Worm (Caenorhabditis elegans): ENCODE results near the gene cutl-1.

Gene cutl-1

DNA sequence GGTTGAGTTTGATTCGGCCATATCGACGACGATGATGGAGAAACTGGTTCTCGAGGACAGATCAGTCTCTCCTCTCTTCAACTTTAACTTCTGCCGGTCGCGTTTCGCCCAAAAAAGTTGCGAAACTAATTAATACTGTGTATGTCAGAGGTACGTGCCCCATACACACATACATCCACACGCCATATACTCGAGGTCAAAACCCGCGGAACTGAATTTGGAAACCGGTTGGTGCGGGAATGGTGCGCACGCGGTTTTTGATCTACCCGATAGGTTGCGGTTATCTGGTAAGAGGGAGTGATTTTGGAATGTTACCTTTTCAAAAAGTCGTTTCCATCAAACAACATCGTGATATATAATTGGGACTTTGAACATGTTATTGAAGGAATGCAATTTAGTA is 25.7 kb downstream of the cutl-1 start, which contains the start of gene ifbp-1:
ifbp-1 (minus strand) TSS at position 85 of the 400 bp plus-strand sequence.
- TF ChIP-seq aha-1 (tag) (peak; percentile 29), nhr-28 (tag; optimal IDR thresholded peaks at IDR 0.05) (peak; percentile 85), hlh-30 (tag; optimal IDR thresholded peaks at IDR 0.05; ENCODE audit: insufficient read depth) (peak; percentile 74), set-16 (GFP tag; IDR thresholded peaks at IDR 0.05) (0 out of 2 replicates have a peak, but pooled peaks have one; percentile 6), cey-2 (tag; optimal IDR thresholded peaks at IDR 0.05; ENCODE audit: borderline replicate concordance, insufficient read depth) (peak; percentile 73), zfp-2 (tag; optimal IDR thresholded peaks at IDR 0.05) (no peak), hlh-11 (tag; optimal IDR thresholded peaks at IDR 0.05) (peak; percentile 67), dve-1 (tag; optimal IDR thresholded peaks at IDR 0.05; ENCODE audit: insufficient read depth) (peak; percentile 43), nhr-25 (tag; optimal IDR thresholded peaks at IDR 0.05; ENCODE audit: borderline replicate concordance, insufficient read depth) (peak; percentile 79), ceh-62 (tag; optimal IDR thresholded peaks at IDR 0.05) (no peak), lsy-2 (tag; optimal IDR thresholded peaks at IDR 0.05) (peak; percentile 22 to 34), madf-9 (GFP tag; conservative IDR thresholded peaks at IDR 0.05) (0 out of 2 replicates have a peak, but pooled peaks have one; percentile 10), nhr-10 (tag; optimal IDR thresholded peaks at IDR 0.05) (peak; percentile 14), daf-12 (tag; optimal IDR thresholded peaks at IDR 0.05) (no peak), spr-3 (GFP tag; optimal IDR thresholded peaks at IDR 0.05) (no peak), mdl-1 (tag; optimal IDR thresholded peaks at IDR 0.05) (peak in 1 of 2 experiments; percentile 76), mxl-3 (GFP tag; optimal IDR thresholded peaks at IDR 0.05) (peak; percentile 85), zag-1 (tag; optimal IDR thresholded peaks at IDR 0.05) (no peak), T20F7.1 (GFP tag; optimal IDR thresholded peaks at IDR 0.05) (no peak), mep-1 (tag; optimal IDR thresholded peaks at IDR 0.05) (peak; percentile 64), dmd-6 (GFP tag; IDR thresholded peaks at IDR 0.05) (peak; percentile 24; the same call in 1 of the 2 replicates), madf-5 (GFP tag; IDR thresholded peaks at IDR 0.05) (no peak), daf-16 (GFP tag; optimal IDR thresholded peaks at IDR 0.05) (no peak), daf-16 (tag; optimal IDR thresholded peaks at IDR 0.05) (no peak)

DNA sequence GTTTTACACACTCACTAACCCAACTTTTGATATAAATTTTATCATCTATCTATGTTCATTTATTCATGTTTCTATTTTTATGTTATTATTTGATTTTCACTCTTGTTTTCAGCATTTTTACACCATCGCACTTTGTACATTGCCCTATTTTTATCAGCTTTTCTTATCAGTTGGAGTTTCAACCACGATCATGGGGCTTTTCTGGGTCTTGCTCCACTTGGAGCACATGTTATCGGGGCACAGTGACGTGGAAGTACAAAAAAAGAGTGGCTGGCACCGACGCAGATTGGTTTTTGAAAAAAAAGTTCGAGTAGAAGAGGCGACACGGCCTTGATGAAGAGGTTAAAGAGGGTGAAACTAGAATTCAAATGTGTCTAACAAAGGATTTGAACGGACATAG is 28.8 kb downstream of the cutl-1 start:
- peak in 1 of 2 experiments; percentile 27 for TF ChIP-seq hif-1 (tag; optimal IDR thresholded peaks at IDR 0.05)
- TF ChIP-seq nhr-48 (tag; optimal IDR thresholded peaks at IDR 0.05) = peak; percentile 13
- peak; percentile 97 for TF ChIP-seq dve-1 (tag; optimal IDR thresholded peaks at IDR 0.05; ENCODE audit: insufficient read depth)
- TF ChIP-seq arid-1 (GFP tag; conservative IDR thresholded peaks at IDR 0.05) = no peak
- 0 out of 2 replicates have a peak, but pooled peaks have one; percentile 20 for TF ChIP-seq saeg-2 (GFP tag; IDR thresholded peaks at IDR 0.05)
- no peak for TF ChIP-seq lin-39 (tag; optimal IDR thresholded peaks at IDR 0.05)
- 0 out of 2 replicates have a peak, but pooled peaks have one; percentile 10 for TF ChIP-seq mdt-29 (GFP tag; IDR thresholded peaks at IDR 0.05)
- no peak for TF ChIP-seq fos-1 (tag; optimal IDR thresholded peaks at IDR 0.05)
- 0 out of 2 replicates have a peak, but pooled peaks have one; percentile 13 for TF ChIP-seq nhr-41 (GFP tag; IDR thresholded peaks at IDR 0.05)
- peak; percentile 71 for TF ChIP-seq php-3 (GFP tag; IDR thresholded peaks at IDR 0.05)
- no peak for TF ChIP-seq Y5F2A.4 (GFP tag; optimal IDR thresholded peaks at IDR 0.05)
- TF ChIP-seq mdl-1 (tag; optimal IDR thresholded peaks at IDR 0.05) = peak in 1 of 2 experiments; percentile 26
- peak; percentile 66 for TF ChIP-seq mep-1 (tag; optimal IDR thresholded peaks at IDR 0.05)
- TF ChIP-seq dmd-6 (GFP tag; IDR thresholded peaks at IDR 0.05) = peak; percentile 89
- TF ChIP-seq daf-12 (tag; optimal IDR thresholded peaks at IDR 0.05) = no peak
- 0 out of 2 replicates have a peak, but pooled peaks have one; percentile 44 for TF ChIP-seq tra-1 (GFP tag; IDR thresholded peaks at IDR 0.05)
- TF ChIP-seq pqm-1 (tag; optimal IDR thresholded peaks at IDR 0.05) = peak; percentile 52
- TF ChIP-seq nhr-102 (tag; optimal IDR thresholded peaks at IDR 0.05) = peak; percentile 52
- TF ChIP-seq hlh-11 (tag; optimal IDR thresholded peaks at IDR 0.05) = peak; percentile 85
- no peak for TF ChIP-seq ceh-32 (tag; optimal IDR thresholded peaks at IDR 0.05; ENCODE audit: poor library complexity)
- peak in 1 of 2 experiments; percentile 38 for TF ChIP-seq daf-16 (GFP tag; optimal IDR thresholded peaks at IDR 0.05)
- TF ChIP-seq daf-16 (tag; optimal IDR thresholded peaks at IDR 0.05) = peak; percentile 93
- peak; percentile 69 for TF ChIP-seq hlh-30 (tag; optimal IDR thresholded peaks at IDR 0.05; ENCODE audit: insufficient read depth)
- TF ChIP-seq lsy-2 (tag; optimal IDR thresholded peaks at IDR 0.05) = peak in 1 of 2 experiments; percentile 26
- peak; percentile 79 for TF ChIP-seq nhr-77 (tag; optimal IDR thresholded peaks at IDR 0.05)
- TF ChIP-seq cey-2 (tag; optimal IDR thresholded peaks at IDR 0.05; ENCODE audit: borderline replicate concordance, insufficient read depth) = peak; percentile 50
- TF ChIP-seq nhr-28 (tag; optimal IDR thresholded peaks at IDR 0.05) = peak; percentile 62
- TF ChIP-seq T20F7.1 (GFP tag; optimal IDR thresholded peaks at IDR 0.05) = peak; percentile 41
- peak; percentile 65 for TF ChIP-seq nhr-6 (tag; optimal IDR thresholded peaks at IDR 0.05)
